Fruit fly (Drosophila melanogaster): Measurements from ENCODE around the gene CBP.

DNA sequence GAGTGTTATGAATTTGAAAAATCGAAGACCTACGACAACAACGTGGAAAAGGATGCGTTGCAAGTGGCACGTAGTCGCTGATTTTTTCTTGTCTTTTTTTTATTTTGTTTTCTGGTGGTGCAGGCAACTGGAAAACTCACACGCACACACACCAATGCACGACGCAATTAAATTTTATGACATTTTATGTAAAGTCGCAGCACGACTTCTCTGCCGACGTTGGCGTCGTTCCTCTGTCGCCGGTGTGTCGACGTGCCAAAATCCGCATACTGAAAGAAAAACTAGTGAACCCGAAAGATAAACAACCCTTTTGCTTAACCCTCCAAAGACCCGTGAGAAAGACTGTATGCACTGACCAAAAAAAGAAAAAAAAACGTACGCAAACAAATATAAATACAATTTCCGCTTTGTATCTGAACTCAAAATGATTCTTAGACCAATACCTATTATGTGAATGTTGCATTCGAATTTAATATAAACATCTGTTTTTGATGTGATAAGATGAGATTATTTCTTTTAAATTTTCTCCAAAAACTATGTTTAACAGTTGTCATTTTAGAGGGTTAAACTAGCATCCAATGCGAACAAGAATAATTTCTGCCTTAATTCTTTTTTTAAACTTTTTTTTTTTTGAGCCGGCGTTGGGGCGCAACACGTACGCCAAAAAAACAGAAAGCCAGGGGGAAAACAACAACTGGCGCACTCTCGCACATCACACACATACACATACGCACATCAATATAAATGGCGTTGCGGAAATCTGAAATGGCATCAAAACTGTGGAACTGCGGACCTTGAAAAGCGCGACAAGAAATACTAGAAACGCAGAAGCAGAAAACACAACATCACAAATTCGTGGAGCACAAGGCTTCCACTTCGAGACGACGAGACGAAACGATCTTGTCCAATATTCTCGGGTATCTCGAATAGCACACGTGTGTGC, 3.0 kb upstream of the CBP start:
- TF ChIP-seq br (GFP tag; optimal IDR thresholded peaks at IDR 0.05) = peak; percentile 54
- TF ChIP-seq h (GFP tag; optimal IDR thresholded peaks at IDR 0.05) = peak; percentile 59
- TF ChIP-seq Hr78 (GFP tag; optimal IDR thresholded peaks at IDR 0.05) = no peak
- TF ChIP-seq Dif (GFP tag; optimal IDR thresholded peaks at IDR 0.05; ENCODE audit: partially characterized antibody) = no peak
- TF ChIP-seq lola (GFP tag; optimal IDR thresholded peaks at IDR 0.05) = no peak
- TF ChIP-seq Myc (optimal IDR thresholded peaks at IDR 0.05) = no peak
- TF ChIP-seq dmrt93B (GFP tag; optimal IDR thresholded peaks at IDR 0.05) = peak; percentile 2
- peak; percentile 50 for TF ChIP-seq brk (GFP tag; optimal IDR thresholded peaks at IDR 0.05)
- no peak for TF ChIP-seq usp (GFP tag; optimal IDR thresholded peaks at IDR 0.05)
- peak; percentile 46 for TF ChIP-seq rgr (GFP tag; optimal IDR thresholded peaks at IDR 0.05)

All from whole organism, wandering third instar larva.